Worm (Caenorhabditis elegans) whole organism, L2 larva: ENCODE results near the gene Y42A5A.5.

Experiments
- blmp-1 ChIP-seq: sonication (generic microtip); optimal IDR thresholded peaks from 2 replicates; lab custom pipeline; 2017; ENCODE audit warnings: missing genetic modification characterization, mild to moderate bottlenecking, missing compliant biosample characterization, antibody characterized with exemption, moderate library complexity; ENCODE audit not compliant: insufficient read depth
- elt-3 ChIP-seq: sonication (generic microtip); optimal IDR thresholded peaks from 2 replicates; lab custom pipeline; 2017; ENCODE audit warnings: missing biosample characterization, missing genetic modification characterization
- lin-13 ChIP-seq: fragments of 150-350 bp; optimal IDR thresholded peaks from 2 replicates; lab custom pipeline; 2014; ENCODE audit warnings: missing biosample characterization, missing genetic modification reagents, missing genetic modification characterization
- nhr-237 ChIP-seq: fragments of 150-350 bp; optimal IDR thresholded peaks from 2 replicates; lab custom pipeline; 2014; ENCODE audit warnings: missing biosample characterization, missing genetic modification characterization
- unc-62 ChIP-seq: fragments of 150-350 bp; optimal IDR thresholded peaks from 2 replicates; lab custom pipeline; 2014; ENCODE audit warnings: missing biosample characterization, missing genetic modification reagents, missing genetic modification characterization
- zag-1 ChIP-seq: fragments of 150-350 bp; optimal IDR thresholded peaks from 2 replicates; lab custom pipeline; 2014; ENCODE audit warnings: missing biosample characterization, missing genetic modification characterization

- TF ChIP-seq zag-1 (tag; lab: Kevin White, UChicago) = no peak
- no peak for TF ChIP-seq blmp-1 (tag; lab: Kevin White, UChicago)
- no peak for TF ChIP-seq elt-3 (tag; lab: Kevin White, UChicago)
- TF ChIP-seq lin-13 (GFP tag; lab: Kevin White, UChicago) = no peak
- TF ChIP-seq nhr-237 (tag; lab: Kevin White, UChicago) = no peak
- TF ChIP-seq unc-62 (GFP tag; lab: Kevin White, UChicago) = no peak
Observed at ce11 chrV:11069277-11069676, 40.3 kb downstream of the Y42A5A.5 start, which contains the start of gene T04C12.8.
